Fruit fly (Drosophila melanogaster): Measurements from ENCODE around the gene tx.

The tx gene

DNA sequence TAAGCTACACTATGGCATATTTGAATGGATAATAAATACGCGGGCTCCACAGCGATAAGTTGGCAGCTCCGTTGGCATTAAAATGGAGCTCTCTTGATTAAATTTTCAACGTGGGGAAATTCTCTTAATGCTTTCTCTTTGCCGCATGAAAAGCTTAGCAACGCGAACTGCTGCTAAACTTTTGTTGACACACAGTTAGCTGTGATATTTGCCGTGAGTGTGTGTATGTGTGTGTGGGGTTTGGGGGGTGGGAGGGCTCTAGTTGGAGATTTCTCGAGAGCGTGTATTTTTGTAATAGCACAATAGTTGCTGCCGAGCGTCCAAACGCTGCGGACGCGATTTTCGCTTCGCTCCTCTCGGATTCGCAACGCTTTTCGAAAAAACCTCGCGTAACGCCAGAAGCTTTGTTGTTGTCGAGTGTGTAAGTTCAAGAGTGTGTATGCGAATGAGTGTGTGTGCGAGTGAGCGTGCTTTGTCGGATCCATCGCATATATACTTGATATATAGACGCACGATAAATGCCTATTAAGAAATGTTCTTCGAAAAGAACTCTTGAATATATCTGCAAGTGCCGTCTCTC is 20.7 kb downstream of the tx start, which contains the start of gene CG5455 (continued):
- TF ChIP-seq Camta (GFP tag; optimal IDR thresholded peaks at IDR 0.05), result no peak
- peak; percentile 64; the same call in 2 of the 3 replicates for TF ChIP-seq z (GFP tag; IDR thresholded peaks at IDR 0.05)
- peak; percentile 87 for TF ChIP-seq ci (GFP tag; IDR thresholded peaks at IDR 0.05)
- no peak for TF ChIP-seq Hmx (GFP tag; optimal IDR thresholded peaks at IDR 0.05)
- no peak for TF ChIP-seq trh (GFP tag; optimal IDR thresholded peaks at IDR 0.05)
- TF ChIP-seq zfh1 (GFP tag; IDR thresholded peaks at IDR 0.05), result 0 out of 3 replicates have a peak, but pooled peaks have one; percentile 24
- peak; percentile 28; the same call in 1 of the 2 replicates for TF ChIP-seq Taf1 (GFP tag; IDR thresholded peaks at IDR 0.05)
- TF ChIP-seq inv (GFP tag; IDR thresholded peaks at IDR 0.05; ENCODE audit: partially characterized antibody), result peak; percentile 22; the same call in 1 of the 2 replicates
- peak; percentile 65 for TF ChIP-seq pho (GFP tag; optimal IDR thresholded peaks at IDR 0.05)
- no peak for TF ChIP-seq ase (GFP tag; IDR thresholded peaks at IDR 0.05)
- TF ChIP-seq CG34376 (GFP tag; optimal IDR thresholded peaks at IDR 0.05), result peak; percentile 93
- no peak for TF ChIP-seq CG4707 (GFP tag; optimal IDR thresholded peaks at IDR 0.05)
- TF ChIP-seq H2.0 (GFP tag; IDR thresholded peaks at IDR 0.05), result peak; percentile 25; the same call in 1 of the 2 replicates
- TF ChIP-seq repo (GFP tag; optimal IDR thresholded peaks at IDR 0.05), result peak; percentile 11
- peak; percentile 62 for TF ChIP-seq wdn (GFP tag; IDR thresholded peaks at IDR 0.05)
- TF ChIP-seq CG14710 (tag; optimal IDR thresholded peaks at IDR 0.05), result no peak
- TF ChIP-seq CG8944 (GFP tag; optimal IDR thresholded peaks at IDR 0.05), result no peak
- TF ChIP-seq her (GFP tag; optimal IDR thresholded peaks at IDR 0.05), result peak; percentile 33
- TF ChIP-seq Eip74EF (GFP tag; optimal IDR thresholded peaks at IDR 0.05), result peak in 1 of 2 experiments; percentile 31
- no peak for TF ChIP-seq CG10366 (GFP tag; IDR thresholded peaks at IDR 0.05)
- 0 out of 2 replicates have a peak, but pooled peaks have one; percentile 31 for TF ChIP-seq al (GFP tag; IDR thresholded peaks at IDR 0.05)
- no peak for TF ChIP-seq wor (GFP tag; IDR thresholded peaks at IDR 0.05)
- peak; percentile 16 to 65 for TF ChIP-seq bsh (GFP tag; optimal IDR thresholded peaks at IDR 0.05)
- no peak for TF ChIP-seq CG3847 (GFP tag; IDR thresholded peaks at IDR 0.05)
- TF ChIP-seq Bgb (GFP tag; IDR thresholded peaks at IDR 0.05; ENCODE audit: partially characterized antibody), result peak; percentile 76
- peak; percentile 54; the same call in 1 of the 3 replicates for TF ChIP-seq CG34422 (GFP tag; IDR thresholded peaks at IDR 0.05)
- TF ChIP-seq CrebB (tag; optimal IDR thresholded peaks at IDR 0.05), result peak; percentile 62
- TF ChIP-seq sd (tag; optimal IDR thresholded peaks at IDR 0.05), result peak; percentile 79
- TF ChIP-seq pfk (GFP tag; optimal IDR thresholded peaks at IDR 0.05), result peak; percentile 41
- peak; percentile 77 for TF ChIP-seq vvl (GFP tag; IDR thresholded peaks at IDR 0.05)
- TF ChIP-seq sima (GFP tag; optimal IDR thresholded peaks at IDR 0.05), result no peak
- peak; percentile 66; the same call in 1 of the 2 replicates for TF ChIP-seq CG14014 (GFP tag; IDR thresholded peaks at IDR 0.05)
- no peak for TF ChIP-seq Dref (GFP tag; IDR thresholded peaks at IDR 0.05)
- peak; percentile 73 for TF ChIP-seq CG15514 (GFP tag; optimal IDR thresholded peaks at IDR 0.05)
- no peak for TF ChIP-seq CG33557 (GFP tag; optimal IDR thresholded peaks at IDR 0.05)
- peak; percentile 13 for TF ChIP-seq CG6683 (GFP tag; optimal IDR thresholded peaks at IDR 0.05)
- TF ChIP-seq Hmr (GFP tag; optimal IDR thresholded peaks at IDR 0.05), result peak; percentile 78
- peak; percentile 68 for TF ChIP-seq CG7987 (GFP tag; optimal IDR thresholded peaks at IDR 0.05)
- TF ChIP-seq CG12299 (tag; optimal IDR thresholded peaks at IDR 0.05), result peak; percentile 74
- peak; percentile 59 for TF ChIP-seq CG17568 (GFP tag; optimal IDR thresholded peaks at IDR 0.05)
- TF ChIP-seq zfh2 (GFP tag; optimal IDR thresholded peaks at IDR 0.05), result peak; percentile 7
- 0 out of 2 replicates have a peak, but pooled peaks have one; percentile 29 for TF ChIP-seq CG17328 (GFP tag; IDR thresholded peaks at IDR 0.05)
- TF ChIP-seq NFAT (GFP tag; IDR thresholded peaks at IDR 0.05), result peak; percentile 75
- peak; percentile 38 for TF ChIP-seq luna (GFP tag; optimal IDR thresholded peaks at IDR 0.05)
- TF ChIP-seq CG13123 (GFP tag; optimal IDR thresholded peaks at IDR 0.05), result no peak
- peak; percentile 62; the same call in 1 of the 3 replicates for TF ChIP-seq Opbp (GFP tag; IDR thresholded peaks at IDR 0.05; ENCODE audit: partially characterized antibody)
- peak; percentile 84 for TF ChIP-seq HmgZ (tag; optimal IDR thresholded peaks at IDR 0.05)
- peak; percentile 61 for TF ChIP-seq ATbp (GFP tag; optimal IDR thresholded peaks at IDR 0.05)
- peak; percentile 79 for TF ChIP-seq CG16779 (GFP tag; IDR thresholded peaks at IDR 0.05)
